Worm (Caenorhabditis elegans) whole organism, L1 larva: ENCODE measurements around the gene Y64G10A.7.

ENCODE experiments used
- ceh-82 ChIP-seq, 3 experiments: fragments of 150-350 bp in 1 of 3; sonication (generic microtip) in 2 of 3; optimal IDR thresholded peaks; 2 replicates each; lab custom pipeline; 2014 to 2017; ENCODE audit warnings: missing biosample characterization in 3 of 3, missing genetic modification characterization in 3 of 3
- mep-1 ChIP-seq: fragments of 150-350 bp; optimal IDR thresholded peaks from 2 replicates; lab custom pipeline; 2014; ENCODE audit warnings: missing biosample characterization, missing genetic modification characterization
- nhr-47 ChIP-seq: sonication (generic microtip); optimal IDR thresholded peaks from 2 replicates; lab custom pipeline; 2016; ENCODE audit warnings: mild to moderate bottlenecking, missing genetic modification characterization, moderate library complexity, missing compliant biosample characterization
- rnt-1 ChIP-seq: sonication (generic microtip); optimal IDR thresholded peaks from 2 replicates; lab custom pipeline; 2016; ENCODE audit warnings: mild to moderate bottlenecking, missing genetic modification characterization, moderate library complexity, missing compliant biosample characterization

ce11 chrIV:14326694-14327298, 35.1 kb downstream of the Y64G10A.7 start:
- TF ChIP-seq rnt-1 (tag; lab: Kevin White, UChicago) (peak; percentile 94), nhr-47 (tag; lab: Kevin White, UChicago) (peak; percentile 91), ceh-82 (tag; optimal IDR thresholded peaks at IDR 0.05; lab: Kevin White, UChicago) (peak; percentile 19 to 59 (median 47)), mep-1 (tag; lab: Kevin White, UChicago) (peak; percentile 41)
